Worm (Caenorhabditis elegans) whole organism, L4 larva: Measurements from ENCODE around the gene daf-10.

Source experiments
- D1046.2 ChIP-seq: fragments of 200-800 bp; sonication (Bioruptor generic); IDR thresholded peaks from 2 replicates; pipeline ENCODE4 v1.3.6; 2022; ENCODE audit warnings: missing genetic modification characterization, missing compliant biosample characterization
- F10B5.3 ChIP-seq: sonication (generic microtip); optimal IDR thresholded peaks from 2 replicates; lab custom pipeline; 2016; ENCODE audit warnings: mild to moderate bottlenecking, missing genetic modification characterization, missing compliant biosample characterization
- F26F4.8 ChIP-seq: fragments of 200-800 bp; sonication (Bioruptor generic); conservative IDR thresholded peaks from 2 replicates; pipeline ENCODE4 v1.3.6; 2022; ENCODE audit warnings: missing genetic modification characterization, missing compliant biosample characterization
- F44E2.7 ChIP-seq: fragments of 200-800 bp; sonication (Bioruptor generic); IDR thresholded peaks from 2 replicates; pipeline ENCODE4 v2.1.2; 2022; ENCODE audit warnings: missing genetic modification characterization, missing compliant biosample characterization
- aha-1 ChIP-seq: fragments of 150-350 bp; peaks from one replicate; lab custom pipeline; 2014; ENCODE audit warnings: missing biosample characterization, missing genetic modification characterization
- ceh-44 ChIP-seq: fragments of 200-800 bp; sonication (Bioruptor generic); IDR thresholded peaks from 2 replicates; pipeline ENCODE4 v1.3.6; 2022; ENCODE audit warnings: missing genetic modification reagents, missing genetic modification characterization, missing compliant biosample characterization
- cey-2 ChIP-seq: sonication (generic microtip); optimal IDR thresholded peaks from 3 replicates; lab custom pipeline; 2017; ENCODE audit warnings: missing genetic modification characterization, mild to moderate bottlenecking, missing compliant biosample characterization, antibody characterized with exemption, borderline replicate concordance; ENCODE audit not compliant: insufficient read depth
- dmd-6 ChIP-seq: fragments of 200-800 bp; sonication (Bioruptor generic); IDR thresholded peaks from 2 replicates; pipeline ENCODE4 v1.3.6; 2022; ENCODE audit warnings: missing genetic modification reagents, missing genetic modification characterization, missing compliant biosample characterization
- dmd-8 ChIP-seq: fragments of 200-800 bp; sonication (Bioruptor generic); IDR thresholded peaks from 2 replicates; pipeline ENCODE4 v1.3.6; 2022; ENCODE audit warnings: missing genetic modification characterization, missing compliant biosample characterization
- dmd-9 ChIP-seq: fragments of 200-800 bp; sonication (Bioruptor generic); IDR thresholded peaks from 2 replicates; pipeline ENCODE4 v1.3.6; 2022; ENCODE audit warnings: missing genetic modification reagents, missing genetic modification characterization, missing compliant biosample characterization
- egl-27 ChIP-seq: sonication (generic microtip); optimal IDR thresholded peaks from 3 replicates; lab custom pipeline; 2017; ENCODE audit warnings: missing biosample characterization, missing genetic modification reagents, missing genetic modification characterization
- fkh-10 ChIP-seq: fragments of 150-350 bp; optimal IDR thresholded peaks from 2 replicates; lab custom pipeline; 2014; ENCODE audit warnings: missing biosample characterization, missing genetic modification reagents, missing genetic modification characterization
- fos-1 ChIP-seq: fragments of 150-350 bp; optimal IDR thresholded peaks from 2 replicates; lab custom pipeline; 2014; ENCODE audit warnings: missing biosample characterization, missing genetic modification characterization
- gei-8 ChIP-seq: fragments of 200-800 bp; sonication (Bioruptor generic); optimal IDR thresholded peaks from 2 replicates; lab custom pipeline; 2018; ENCODE audit warnings: mild to moderate bottlenecking, missing genetic modification characterization, missing compliant biosample characterization
- hlh-11 ChIP-seq: fragments of 200-800 bp; sonication (Bioruptor generic); optimal IDR thresholded peaks from 2 replicates; lab custom pipeline; 2018; ENCODE audit warnings: mild to moderate bottlenecking, missing genetic modification characterization, missing compliant biosample characterization
- hlh-30 ChIP-seq: sonication (generic microtip); optimal IDR thresholded peaks from 2 replicates; lab custom pipeline; 2017; ENCODE audit warnings: antibody characterized with exemption, mild to moderate bottlenecking, missing genetic modification characterization, missing compliant biosample characterization; ENCODE audit not compliant: insufficient read depth
- hmg-1.1 ChIP-seq: fragments of 200-800 bp; sonication (Bioruptor generic); IDR thresholded peaks from 2 replicates; pipeline ENCODE4 v1.3.6; 2022; ENCODE audit warnings: missing genetic modification reagents, missing genetic modification characterization, missing compliant biosample characterization
- lin-39 ChIP-seq: fragments of 150-350 bp; optimal IDR thresholded peaks from 2 replicates; lab custom pipeline; 2014; ENCODE audit warnings: missing biosample characterization, missing genetic modification reagents, missing genetic modification characterization
- madf-5 ChIP-seq, 2 experiments: fragments of 200-800 bp; sonication (Bioruptor generic); IDR thresholded peaks; 2 replicates each; pipeline ENCODE4 v1.3.6; 2022; ENCODE audit warnings: missing compliant biosample characterization in 2 of 2, missing genetic modification characterization in 2 of 2
- madf-9 ChIP-seq: fragments of 200-800 bp; sonication (Bioruptor generic); conservative IDR thresholded peaks from 2 replicates; pipeline ENCODE4 v1.3.6; 2022; ENCODE audit warnings: missing genetic modification reagents, missing genetic modification characterization, missing compliant biosample characterization
- mdt-29 ChIP-seq: fragments of 200-800 bp; sonication (Bioruptor generic); IDR thresholded peaks from 2 replicates; pipeline ENCODE4 v1.3.6; 2022; ENCODE audit warnings: missing genetic modification reagents, missing genetic modification characterization, missing compliant biosample characterization
- mes-2 ChIP-seq: sonication (generic microtip); optimal IDR thresholded peaks from 2 replicates; lab custom pipeline; 2016; ENCODE audit warnings: missing genotype, mild to moderate bottlenecking, missing genetic modification characterization, missing compliant biosample characterization; ENCODE audit not compliant: poor library complexity, severe bottlenecking
- mxl-3 ChIP-seq: fragments of 200-800 bp; sonication (Bioruptor generic); optimal IDR thresholded peaks from 2 replicates; lab custom pipeline; 2018; ENCODE audit warnings: mild to moderate bottlenecking, missing genetic modification characterization, missing compliant biosample characterization
- nhr-102 ChIP-seq: sonication (generic microtip); optimal IDR thresholded peaks from 2 replicates; lab custom pipeline; 2016; ENCODE audit warnings: mild to moderate bottlenecking, missing genetic modification characterization, moderate library complexity, missing compliant biosample characterization
- nhr-11 ChIP-seq: fragments of 150-350 bp; optimal IDR thresholded peaks from 2 replicates; lab custom pipeline; 2014; ENCODE audit warnings: missing biosample characterization, missing genetic modification characterization
- nhr-111 ChIP-seq: fragments of 200-800 bp; sonication (Bioruptor generic); optimal IDR thresholded peaks from 2 replicates; lab custom pipeline; 2018; ENCODE audit warnings: mild to moderate bottlenecking, missing genetic modification characterization, missing compliant biosample characterization
- nhr-28 ChIP-seq: fragments of 150-350 bp; optimal IDR thresholded peaks from 2 replicates; lab custom pipeline; 2014; ENCODE audit warnings: missing biosample characterization, missing genetic modification characterization
- nhr-48 ChIP-seq: sonication (generic microtip); optimal IDR thresholded peaks from 2 replicates; lab custom pipeline; 2016; ENCODE audit warnings: mild to moderate bottlenecking, missing genetic modification characterization, missing compliant biosample characterization
- nhr-76 ChIP-seq: fragments of 150-350 bp; optimal IDR thresholded peaks from 2 replicates; lab custom pipeline; 2014; ENCODE audit warnings: missing biosample characterization, missing genetic modification characterization
- pqm-1 ChIP-seq: sonication (generic microtip); optimal IDR thresholded peaks from 2 replicates; lab custom pipeline; 2017; ENCODE audit warnings: missing biosample characterization, missing genetic modification characterization
- rbr-2 ChIP-seq: sonication (generic microtip); optimal IDR thresholded peaks from 2 replicates; lab custom pipeline; 2016; ENCODE audit warnings: missing genotype, missing genetic modification characterization, missing compliant biosample characterization
- saeg-2 ChIP-seq: fragments of 200-800 bp; sonication (Bioruptor generic); IDR thresholded peaks from 2 replicates; pipeline ENCODE4 v1.3.6; 2022; ENCODE audit warnings: missing genetic modification reagents, missing genetic modification characterization, missing compliant biosample characterization
- spr-3 ChIP-seq: fragments of 200-800 bp; sonication (Bioruptor generic); optimal IDR thresholded peaks from 2 replicates; lab custom pipeline; 2018; ENCODE audit warnings: mild to moderate bottlenecking, missing genetic modification characterization, missing compliant biosample characterization
- tra-1 ChIP-seq: fragments of 200-800 bp; sonication (Bioruptor generic); IDR thresholded peaks from 2 replicates; pipeline ENCODE4 v1.3.6; 2022; ENCODE audit warnings: missing genetic modification reagents, missing genetic modification characterization, missing compliant biosample characterization
- unc-130 ChIP-seq: sonication (generic microtip); optimal IDR thresholded peaks from 2 replicates; lab custom pipeline; 2016; ENCODE audit warnings: missing genetic modification reagents, missing genetic modification characterization, missing compliant biosample characterization
- unc-62 ChIP-seq, 3 experiments: fragments of 150-350 bp in 1 of 3; sonication (generic microtip); optimal IDR thresholded peaks in 2 of 3; peaks in 1 of 3; 1 replicate in 1 of 3; 2 replicates in 2 of 3; lab custom pipeline; 2014 to 2017; ENCODE audit warnings: missing biosample characterization in 3 of 3, missing genetic modification characterization in 3 of 3, missing genetic modification reagents in 3 of 3, missing genotype in 1 of 3
- zfp-2 ChIP-seq: sonication (generic microtip); optimal IDR thresholded peaks from 2 replicates; lab custom pipeline; 2016; ENCODE audit warnings: mild to moderate bottlenecking, missing genetic modification characterization, missing compliant biosample characterization
- zfp-3 ChIP-seq: fragments of 200-800 bp; sonication (Bioruptor generic); conservative IDR thresholded peaks from 2 replicates; pipeline ENCODE4 v1.3.6; 2022; ENCODE audit warnings: missing genetic modification reagents, missing genetic modification characterization, missing compliant biosample characterization
- zip-11 ChIP-seq: fragments of 200-800 bp; sonication (Bioruptor generic); IDR thresholded peaks from 2 replicates; pipeline ENCODE4 v1.3.6; 2022; ENCODE audit warnings: missing genetic modification characterization, missing compliant biosample characterization
- zip-2 ChIP-seq: fragments of 150-350 bp; optimal IDR thresholded peaks from 2 replicates; lab custom pipeline; 2014; ENCODE audit warnings: missing biosample characterization, missing genetic modification characterization
- ztf-7 ChIP-seq: fragments of 150-350 bp; optimal IDR thresholded peaks from 2 replicates; lab custom pipeline; 2014; ENCODE audit warnings: missing biosample characterization, missing genetic modification characterization

daf-10 gene

DNA sequence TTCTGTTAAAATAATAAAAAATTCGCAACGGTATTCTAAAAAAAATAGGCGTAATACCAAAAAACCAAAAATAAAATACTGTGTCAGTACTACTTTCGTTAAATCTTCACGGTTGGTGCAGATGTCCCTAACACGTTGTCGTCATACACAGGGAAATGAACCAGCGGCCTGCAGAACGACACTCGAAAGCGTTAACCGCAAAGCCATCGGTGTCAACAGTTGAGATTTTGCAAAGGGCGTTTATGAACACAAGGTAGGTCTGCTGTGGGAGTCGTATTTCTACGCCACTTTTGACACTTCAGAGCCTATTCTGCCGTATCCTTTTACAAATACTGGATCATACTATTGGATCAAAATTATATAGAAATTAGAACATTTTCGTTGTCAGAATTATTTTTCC, 45.2 kb upstream of the daf-10 start (continued):
- TF ChIP-seq nhr-76 (tag; lab: Kevin White, UChicago) = no peak
- TF ChIP-seq fkh-10 = peak; percentile 40
- peak; percentile 66 for TF ChIP-seq unc-130 (GFP tag; lab: Kevin White, UChicago)
- TF ChIP-seq pqm-1 = no peak
- no peak for TF ChIP-seq egl-27
- TF ChIP-seq zip-2 (tag; lab: Kevin White, UChicago) = peak; percentile 44
- peak; percentile 66 for TF ChIP-seq nhr-111 (GFP tag; lab: Kevin White, UChicago)
- TF ChIP-seq spr-3 (GFP tag; lab: Kevin White, UChicago) = peak; percentile 77
- no peak for TF ChIP-seq cey-2
- no peak for TF ChIP-seq F44E2.7 (GFP tag; lab: Robert Waterston, UW)
- peak; percentile 72 for TF ChIP-seq gei-8 (GFP tag; lab: Kevin White, UChicago)
- TF ChIP-seq saeg-2 (GFP tag; lab: Robert Waterston, UW) = 0 out of 2 replicates have a peak, but pooled peaks have one; percentile 29
- TF ChIP-seq zip-11 (GFP tag; lab: Robert Waterston, UW) = peak; percentile 81; the same call in 1 of the 2 replicates
- 0 out of 2 replicates have a peak, but pooled peaks have one; percentile 50 for TF ChIP-seq ceh-44 (GFP tag; lab: Robert Waterston, UW)
- no peak for TF ChIP-seq nhr-48 (tag; lab: Kevin White, UChicago)
- TF ChIP-seq fos-1 (tag; lab: Kevin White, UChicago) = no peak
- peak; percentile 70; the same call in 1 of the 2 replicates for TF ChIP-seq dmd-9
- no peak for TF ChIP-seq nhr-11 (tag; lab: Kevin White, UChicago)
- peak; percentile 90 for TF ChIP-seq mxl-3 (GFP tag; lab: Kevin White, UChicago)
- peak; percentile 68 for TF ChIP-seq dmd-6 (GFP tag; lab: Robert Waterston, UW)
- peak; percentile 85; the same call in 1 of the 2 replicates for TF ChIP-seq D1046.2
- peak; percentile 87 for TF ChIP-seq aha-1 (tag; lab: Kevin White, UChicago)
- peak; percentile 70 for TF ChIP-seq madf-9 (GFP tag; lab: Robert Waterston, UW)
- TF ChIP-seq hmg-1.1 (GFP tag; lab: Robert Waterston, UW) = peak; percentile 79
- TF ChIP-seq zfp-3 (GFP tag; lab: Robert Waterston, UW) = peak; percentile 54; the same call in 1 of the 2 replicates
- no peak for TF ChIP-seq lin-39
- TF ChIP-seq F26F4.8 (GFP tag; lab: Robert Waterston, UW) = 0 out of 2 replicates have a peak, but pooled peaks have one; percentile 60
- peak; percentile 79; the same call in 1 of the 2 replicates for TF ChIP-seq dmd-8 (GFP tag; lab: Robert Waterston, UW)
- TF ChIP-seq nhr-102 (tag; lab: Kevin White, UChicago) = no peak
- TF ChIP-seq mes-2 (tag; lab: Kevin White, UChicago) = peak; percentile 88
- peak; percentile 58 for TF ChIP-seq rbr-2 (tag; lab: Kevin White, UChicago)
- peak; percentile 62 for TF ChIP-seq ztf-7
- no peak for TF ChIP-seq F10B5.3 (tag; lab: Kevin White, UChicago)
- no peak for TF ChIP-seq hlh-30
- no peak for TF ChIP-seq hlh-11 (tag; lab: Kevin White, UChicago)
- peak; percentile 75 for TF ChIP-seq tra-1
- peak; percentile 42 to 56; a peak in 2 of 4 replicates for TF ChIP-seq madf-5 (GFP tag; IDR thresholded peaks at IDR 0.05; lab: Robert Waterston, UW)
- TF ChIP-seq mdt-29 (GFP tag; lab: Robert Waterston, UW) = peak; percentile 45; the same call in 1 of the 2 replicates
- peak; percentile 59 for TF ChIP-seq nhr-28 (tag; lab: Kevin White, UChicago)
- peak in 1 of 2 experiments; percentile 91 for TF ChIP-seq unc-62 (GFP tag; optimal IDR thresholded peaks at IDR 0.05 in 1 of 2; lab: Kevin White, UChicago)
- TF ChIP-seq unc-62 (tag; optimal IDR thresholded peaks at IDR 0.05; lab: Kevin White, UChicago) = no peak
- TF ChIP-seq zfp-2 (tag; lab: Kevin White, UChicago) = peak; percentile 29
